Worm (Caenorhabditis elegans) whole organism, mixed stage, embryonic: ENCODE data around the gene cyp-35A4.

Experiments
- bed-3 ChIP-seq: fragments of 200-800 bp; sonication (Bioruptor generic); optimal IDR thresholded peaks from 3 replicates; lab custom pipeline; 2018; ENCODE audit warnings: mild to moderate bottlenecking, missing genetic modification characterization, moderate library complexity, missing compliant biosample characterization
- blmp-1 ChIP-seq: fragments of 150-350 bp; optimal IDR thresholded peaks from 2 replicates; lab custom pipeline; 2014; ENCODE audit warnings: missing biosample characterization, missing genetic modification characterization
- ceh-39 ChIP-seq: fragments of 150-350 bp; optimal IDR thresholded peaks from 2 replicates; lab custom pipeline; 2014; ENCODE audit warnings: missing biosample characterization, missing genetic modification characterization
- ceh-43 ChIP-seq: fragments of 200-800 bp; sonication (Bioruptor generic); optimal IDR thresholded peaks from 2 replicates; lab custom pipeline; 2018; ENCODE audit warnings: mild to moderate bottlenecking, missing genetic modification characterization, moderate library complexity, missing compliant biosample characterization
- ceh-83 ChIP-seq: fragments of 200-800 bp; sonication (Bioruptor generic); optimal IDR thresholded peaks from 2 replicates; lab custom pipeline; 2018; ENCODE audit warnings: mild to moderate bottlenecking, missing genetic modification characterization, missing compliant biosample characterization
- ces-1 ChIP-seq: fragments of 150-350 bp; optimal IDR thresholded peaks from 2 replicates; lab custom pipeline; 2014; ENCODE audit warnings: missing biosample characterization, missing genetic modification reagents, missing genetic modification characterization
- cnd-1 ChIP-seq: fragments of 200-800 bp; sonication (Bioruptor generic); optimal IDR thresholded peaks from 2 replicates; lab custom pipeline; 2018; ENCODE audit warnings: mild to moderate bottlenecking, missing genetic modification characterization, missing compliant biosample characterization
- drap-1 ChIP-seq: fragments of 200-800 bp; sonication (Bioruptor generic); optimal IDR thresholded peaks from 3 replicates; lab custom pipeline; 2018; ENCODE audit warnings: mild to moderate bottlenecking, missing genetic modification characterization, missing compliant biosample characterization
- elt-1 ChIP-seq: sonication (generic microtip); optimal IDR thresholded peaks from 2 replicates; lab custom pipeline; 2017; ENCODE audit warnings: missing genetic modification characterization, mild to moderate bottlenecking, missing compliant biosample characterization, antibody characterized with exemption, moderate library complexity, borderline replicate concordance; ENCODE audit not compliant: insufficient read depth
- elt-3 ChIP-seq: fragments of 150-350 bp; optimal IDR thresholded peaks from 2 replicates; lab custom pipeline; 2014; ENCODE audit warnings: missing biosample characterization, missing genetic modification characterization
- flh-1 ChIP-seq: fragments of 200-800 bp; sonication (Bioruptor generic); optimal IDR thresholded peaks from 2 replicates; lab custom pipeline; 2018; ENCODE audit warnings: mild to moderate bottlenecking, missing genetic modification characterization, moderate library complexity, missing compliant biosample characterization
- ham-2 ChIP-seq: fragments of 200-800 bp; sonication (Bioruptor generic); optimal IDR thresholded peaks from 2 replicates; lab custom pipeline; 2018; ENCODE audit warnings: mild to moderate bottlenecking, missing genetic modification characterization, missing compliant biosample characterization
- hlh-1 ChIP-seq: fragments of 150-350 bp; optimal IDR thresholded peaks from 2 replicates; lab custom pipeline; 2014; ENCODE audit warnings: missing biosample characterization, missing genetic modification reagents, missing genetic modification characterization
- lin-13 ChIP-seq: fragments of 150-350 bp; optimal IDR thresholded peaks from 2 replicates; lab custom pipeline; 2014; ENCODE audit warnings: missing biosample characterization, missing genetic modification characterization
- lin-32 ChIP-seq: fragments of 200-800 bp; sonication (Bioruptor generic); optimal IDR thresholded peaks from 2 replicates; lab custom pipeline; 2018; ENCODE audit warnings: mild to moderate bottlenecking, missing genetic modification characterization, missing compliant biosample characterization
- mab-5 ChIP-seq: fragments of 150-350 bp; optimal IDR thresholded peaks from 2 replicates; lab custom pipeline; 2014; ENCODE audit warnings: missing biosample characterization, missing genetic modification characterization
- mep-1 ChIP-seq: fragments of 150-350 bp; optimal IDR thresholded peaks from 2 replicates; lab custom pipeline; 2017; ENCODE audit warnings: missing biosample characterization, missing genetic modification reagents, missing genetic modification characterization, inconsistent platforms
- mls-2 ChIP-seq: sonication (generic microtip); optimal IDR thresholded peaks from 2 replicates; lab custom pipeline; 2016; ENCODE audit warnings: mild to moderate bottlenecking, missing genetic modification characterization, moderate library complexity, missing compliant biosample characterization
- nhr-12 ChIP-seq: fragments of 150-350 bp; optimal IDR thresholded peaks from 2 replicates; lab custom pipeline; 2014; ENCODE audit warnings: missing biosample characterization, missing genetic modification characterization
- nhr-2 ChIP-seq: fragments of 150-350 bp; optimal IDR thresholded peaks from 2 replicates; lab custom pipeline; 2014; ENCODE audit warnings: missing biosample characterization, missing genetic modification characterization
- nhr-237 ChIP-seq: fragments of 150-350 bp; optimal IDR thresholded peaks from 2 replicates; lab custom pipeline; 2014; ENCODE audit warnings: missing biosample characterization, missing genetic modification characterization
- nhr-76 ChIP-seq: sonication (generic microtip); optimal IDR thresholded peaks from 2 replicates; lab custom pipeline; 2017; ENCODE audit warnings: missing biosample characterization, missing genetic modification characterization
- pha-4 ChIP-seq: fragments of 150-350 bp; optimal IDR thresholded peaks from 2 replicates; lab custom pipeline; 2018; ENCODE audit warnings: missing biosample characterization, missing genetic modification reagents, missing genetic modification characterization
- sem-2 ChIP-seq: fragments of 200-800 bp; sonication (Bioruptor generic); optimal IDR thresholded peaks from 2 replicates; lab custom pipeline; 2018; ENCODE audit warnings: mild to moderate bottlenecking, missing genetic modification characterization, missing compliant biosample characterization
- snpc-4 ChIP-seq: fragments of 150-350 bp; optimal IDR thresholded peaks from 2 replicates; lab custom pipeline; 2014; ENCODE audit warnings: missing biosample characterization, missing genetic modification characterization
- sptf-1 ChIP-seq: sonication (generic microtip); optimal IDR thresholded peaks from 2 replicates; lab custom pipeline; 2017; ENCODE audit warnings: mild to moderate bottlenecking, missing genetic modification characterization, moderate library complexity, missing compliant biosample characterization
- tbx-8 ChIP-seq: fragments of 200-800 bp; sonication (Bioruptor generic); optimal IDR thresholded peaks from 2 replicates; lab custom pipeline; 2018; ENCODE audit warnings: mild to moderate bottlenecking, missing genetic modification characterization, moderate library complexity, missing compliant biosample characterization
- unc-120 ChIP-seq: sonication (generic microtip); optimal IDR thresholded peaks from 2 replicates; lab custom pipeline; 2017; ENCODE audit warnings: missing genetic modification characterization, missing compliant biosample characterization; ENCODE audit not compliant: poor library complexity, severe bottlenecking
- unc-39 ChIP-seq: fragments of 150-350 bp; optimal IDR thresholded peaks from 2 replicates; lab custom pipeline; 2014; ENCODE audit warnings: missing biosample characterization, missing genetic modification characterization
- unc-62 ChIP-seq: fragments of 150-350 bp; optimal IDR thresholded peaks from 2 replicates; lab custom pipeline; 2014; ENCODE audit warnings: missing biosample characterization, missing genetic modification reagents, missing genetic modification characterization
- zip-8 ChIP-seq: fragments of 150-350 bp; optimal IDR thresholded peaks from 2 replicates; lab custom pipeline; 2014; ENCODE audit warnings: missing biosample characterization, missing genetic modification characterization
- ztf-11 ChIP-seq: fragments of 150-350 bp; optimal IDR thresholded peaks from 2 replicates; lab custom pipeline; 2014; ENCODE audit warnings: missing biosample characterization, missing genetic modification characterization

The cyp-35A4 gene

DNA sequence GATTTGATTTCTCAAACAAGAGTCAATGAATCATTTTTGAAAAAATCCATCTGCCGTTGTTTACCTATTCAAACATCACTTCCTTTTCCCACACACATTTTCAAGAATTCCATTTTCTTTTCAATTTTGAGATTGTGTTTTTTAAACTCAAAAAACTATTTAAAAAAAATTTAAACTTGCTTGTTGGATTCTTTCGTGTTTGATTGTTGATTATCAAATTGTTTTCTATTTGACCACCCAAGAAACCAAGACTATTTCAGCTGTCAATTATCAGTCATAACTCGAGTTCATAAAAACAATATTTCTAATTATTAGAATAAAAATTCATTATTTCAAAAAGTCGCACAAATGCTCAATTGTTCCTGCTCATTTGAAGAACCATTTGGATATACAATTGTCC lies 26.2 kb upstream of the cyp-35A4 start, which contains the start of gene srh-8:
TSS of gene srh-8 (plus strand) at position 301 of the 400 bp plus-strand sequence.
- TF ChIP-seq ceh-43 (GFP tag; lab: Kevin White, UChicago) (no peak), nhr-76 (tag; lab: Kevin White, UChicago) (no peak), blmp-1 (no peak), hlh-1 (tag; lab: Kevin White, UChicago) (no peak), ceh-83 (no peak), tbx-8 (GFP tag; lab: Kevin White, UChicago) (no peak), ces-1 (GFP tag; lab: Kevin White, UChicago) (no peak), pha-4 (tag; lab: Kevin White, UChicago) (no peak), elt-3 (no peak), mls-2 (tag; lab: Kevin White, UChicago) (no peak), unc-39 (no peak), zip-8 (tag; lab: Kevin White, UChicago) (no peak), nhr-237 (tag; lab: Kevin White, UChicago) (no peak), sem-2 (no peak), snpc-4 (no peak), sptf-1 (tag; lab: Kevin White, UChicago) (no peak), elt-1 (tag; lab: Kevin White, UChicago) (no peak)

DNA sequence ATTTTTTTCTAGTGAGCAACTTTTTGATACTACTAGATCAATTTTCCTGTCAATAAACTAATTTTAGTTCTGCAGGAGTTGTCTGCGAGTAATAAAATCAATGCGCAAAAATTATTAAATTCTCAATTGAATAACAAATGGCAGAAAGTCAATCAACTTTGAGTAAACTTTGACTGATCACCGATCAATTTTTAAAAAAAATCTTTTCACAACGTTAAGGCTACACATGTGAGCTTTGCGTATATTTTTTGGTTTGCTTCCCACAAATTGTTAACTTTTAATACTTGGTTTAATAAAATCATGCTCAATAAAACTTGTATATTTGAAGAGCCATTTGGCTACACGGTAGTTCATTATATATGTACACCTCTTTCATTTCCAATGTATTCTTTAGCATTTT lies 23.5 kb upstream of the cyp-35A4 start, which contains the start of gene srh-7:
TSS of gene srh-7 (plus strand) at position 301 of the 400 bp plus-strand sequence.
- TF ChIP-seq nhr-237 (tag; lab: Kevin White, UChicago) (no peak), lin-32 (no peak), mls-2 (tag; lab: Kevin White, UChicago) (no peak), hlh-1 (tag; lab: Kevin White, UChicago) (no peak), tbx-8 (GFP tag; lab: Kevin White, UChicago) (no peak), snpc-4 (no peak), nhr-2 (tag; lab: Kevin White, UChicago) (no peak), ceh-83 (no peak), elt-3 (no peak), ham-2 (GFP tag; lab: Kevin White, UChicago) (no peak), unc-39 (no peak), ces-1 (GFP tag; lab: Kevin White, UChicago) (no peak), unc-62 (no peak), elt-1 (tag; lab: Kevin White, UChicago) (no peak), mab-5 (no peak), ztf-11 (no peak), flh-1 (GFP tag; lab: Kevin White, UChicago) (no peak), mep-1 (tag; lab: Kevin White, UChicago) (no peak), ceh-39 (tag; lab: Kevin White, UChicago) (no peak)

- TF ChIP-seq flh-1 (GFP tag; lab: Kevin White, UChicago) (no peak), unc-62 (no peak), cnd-1 (tag; lab: Kevin White, UChicago) (no peak), ham-2 (GFP tag; lab: Kevin White, UChicago) (no peak)
- TF ChIP-seq, all 35 proteins: peak for 0
Observed at ce11 chrV:4010170-4010569, 21.2 kb upstream of the cyp-35A4 start, which contains the start of gene srh-4. Gene srh-4, plus strand, starts transcription at chrV:4010470.

ce11 chrV:4016780-4017179 lies 14.6 kb upstream of the cyp-35A4 start, which contains the start of gene srw-89:
Gene srw-89, plus strand, starts transcription at chrV:4017080.
- TF ChIP-seq mab-5: no peak
- no peak for TF ChIP-seq ham-2 (GFP tag; lab: Kevin White, UChicago)
- no peak for TF ChIP-seq tbx-8 (GFP tag; lab: Kevin White, UChicago)
- no peak for TF ChIP-seq nhr-12 (tag; lab: Kevin White, UChicago)
- no peak for TF ChIP-seq bed-3 (GFP tag; lab: Kevin White, UChicago)
- TF ChIP-seq ztf-11: no peak
- TF ChIP-seq ces-1 (GFP tag; lab: Kevin White, UChicago): no peak
- TF ChIP-seq snpc-4: no peak
- TF ChIP-seq flh-1 (GFP tag; lab: Kevin White, UChicago): no peak
- TF ChIP-seq unc-39: no peak
- no peak for TF ChIP-seq unc-120 (tag; lab: Kevin White, UChicago)
- no peak for TF ChIP-seq unc-62
- TF ChIP-seq lin-13 (tag; lab: Kevin White, UChicago): no peak
- no peak for TF ChIP-seq nhr-237 (tag; lab: Kevin White, UChicago)

DNA sequence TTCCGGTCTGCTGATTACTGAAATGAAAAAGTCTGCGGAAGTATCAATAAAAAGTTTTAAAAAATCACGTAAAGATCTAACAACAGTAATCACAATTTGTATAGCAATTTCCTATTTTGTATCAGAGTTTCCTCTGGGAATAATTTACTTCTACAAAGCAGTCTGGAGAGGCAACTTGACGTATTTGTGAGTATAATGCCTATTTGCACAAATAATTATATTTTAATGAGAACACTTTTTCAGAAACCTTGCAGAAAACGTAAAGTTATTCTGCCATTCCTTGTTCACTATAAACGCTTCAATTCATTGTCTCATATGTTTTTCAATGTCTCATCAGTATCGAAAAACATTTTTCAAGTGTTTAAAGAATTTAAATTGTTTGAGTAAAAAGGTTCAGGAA lies 12.8 kb upstream of the cyp-35A4 start:
- TF ChIP-seq pha-4 (tag; lab: Kevin White, UChicago) (no peak), snpc-4 (no peak), drap-1 (GFP tag; lab: Kevin White, UChicago) (no peak), lin-13 (tag; lab: Kevin White, UChicago) (no peak), ceh-43 (GFP tag; lab: Kevin White, UChicago) (no peak), nhr-237 (tag; lab: Kevin White, UChicago) (no peak), ham-2 (GFP tag; lab: Kevin White, UChicago) (no peak)
